Worm (Caenorhabditis elegans) whole organism, L2 larva: ENCODE data around the gene T06A10.2.
"Not testable (repeated sequence)": the region's sequence is repeated elsewhere in the genome, so short reads cannot be mapped to it uniquely, and the experiment has no call there.

Experiments used
- C34F6.9 ChIP-seq: fragments of 150-350 bp; optimal IDR thresholded peaks from 2 replicates; lab custom pipeline; 2014; ENCODE audit warnings: missing biosample characterization, missing genetic modification characterization
- F13H6.1 ChIP-seq: sonication (generic microtip); optimal IDR thresholded peaks from 2 replicates; lab custom pipeline; 2016; ENCODE audit warnings: missing genetic modification characterization, missing compliant biosample characterization
- R02D3.7 ChIP-seq: fragments of 150-350 bp; optimal IDR thresholded peaks from 2 replicates; lab custom pipeline; 2014; ENCODE audit warnings: missing biosample characterization, missing genetic modification characterization
- Y55F3AM.14 ChIP-seq: fragments of 200-800 bp; sonication (Bioruptor generic); optimal IDR thresholded peaks from 2 replicates; lab custom pipeline; 2018; ENCODE audit warnings: mild to moderate bottlenecking, missing genetic modification characterization, missing compliant biosample characterization
- ZK546.5 ChIP-seq: sonication (generic microtip); optimal IDR thresholded peaks from 2 replicates; lab custom pipeline; 2017; ENCODE audit warnings: missing biosample characterization, missing genetic modification characterization
- alr-1 ChIP-seq: fragments of 150-350 bp; optimal IDR thresholded peaks from 2 replicates; lab custom pipeline; 2014; ENCODE audit warnings: missing biosample characterization, missing genetic modification characterization
- aly-2 ChIP-seq: fragments of 150-350 bp; optimal IDR thresholded peaks from 2 replicates; lab custom pipeline; 2014; ENCODE audit warnings: missing biosample characterization, missing genetic modification characterization
- ama-1 ChIP-seq: fragments of 150-350 bp; optimal IDR thresholded peaks from 2 replicates; lab custom pipeline; 2018; ENCODE audit warnings: inconsistent platforms
- blmp-1 ChIP-seq: sonication (generic microtip); optimal IDR thresholded peaks from 2 replicates; lab custom pipeline; 2017; ENCODE audit warnings: missing genetic modification characterization, mild to moderate bottlenecking, missing compliant biosample characterization, antibody characterized with exemption, moderate library complexity; ENCODE audit not compliant: insufficient read depth
- ceh-16 ChIP-seq: fragments of 150-350 bp; optimal IDR thresholded peaks from 2 replicates; lab custom pipeline; 2014; ENCODE audit warnings: missing biosample characterization, missing genetic modification characterization
- crh-2 ChIP-seq: sonication (generic microtip); optimal IDR thresholded peaks from 2 replicates; lab custom pipeline; 2017; ENCODE audit warnings: missing biosample characterization, missing genetic modification characterization
- dmd-4 ChIP-seq: sonication (generic microtip); optimal IDR thresholded peaks from 2 replicates; lab custom pipeline; 2017; ENCODE audit warnings: missing biosample characterization, missing genetic modification characterization
- egl-27 ChIP-seq: sonication (generic microtip); optimal IDR thresholded peaks from 3 replicates; lab custom pipeline; 2017; ENCODE audit warnings: missing biosample characterization, missing genetic modification reagents, missing genetic modification characterization
- elt-1 ChIP-seq: fragments of 150-350 bp; optimal IDR thresholded peaks from 2 replicates; lab custom pipeline; 2014; ENCODE audit warnings: missing biosample characterization, missing genetic modification characterization
- elt-3 ChIP-seq: sonication (generic microtip); optimal IDR thresholded peaks from 2 replicates; lab custom pipeline; 2017; ENCODE audit warnings: missing biosample characterization, missing genetic modification characterization
- fos-1 ChIP-seq: fragments of 150-350 bp; optimal IDR thresholded peaks from 2 replicates; lab custom pipeline; 2014; ENCODE audit warnings: missing biosample characterization, missing genetic modification characterization
- gmeb-1 ChIP-seq: fragments of 150-350 bp; optimal IDR thresholded peaks from 2 replicates; lab custom pipeline; 2014; ENCODE audit warnings: missing biosample characterization, missing genetic modification characterization
- lin-11 ChIP-seq: fragments of 150-350 bp; sonication (generic microtip); optimal IDR thresholded peaks from 2 replicates; lab custom pipeline; 2014; ENCODE audit warnings: missing biosample characterization, missing genetic modification characterization, inconsistent platforms, mixed read lengths
- lin-13 ChIP-seq: fragments of 150-350 bp; optimal IDR thresholded peaks from 2 replicates; lab custom pipeline; 2014; ENCODE audit warnings: missing biosample characterization, missing genetic modification reagents, missing genetic modification characterization
- lin-39 ChIP-seq: fragments of 150-350 bp; optimal IDR thresholded peaks from 2 replicates; lab custom pipeline; 2014; ENCODE audit warnings: missing biosample characterization, missing genetic modification reagents, missing genetic modification characterization
- lsy-2 ChIP-seq, 2 experiments: fragments of 150-350 bp in 1 of 2; sonication (generic microtip) in 1 of 2; optimal IDR thresholded peaks; 2 replicates each; lab custom pipeline; 2014 to 2017; ENCODE audit warnings: missing biosample characterization in 2 of 2, missing genetic modification characterization in 2 of 2
- mab-5 ChIP-seq: fragments of 150-350 bp; optimal IDR thresholded peaks from 2 replicates; lab custom pipeline; 2014; ENCODE audit warnings: missing biosample characterization, missing genetic modification characterization
- mbf-1 ChIP-seq: sonication (generic microtip); optimal IDR thresholded peaks from 2 replicates; lab custom pipeline; 2017; ENCODE audit warnings: missing biosample characterization, missing genetic modification characterization
- mdl-1 ChIP-seq, 2 experiments: fragments of 150-350 bp in 1 of 2; sonication (generic microtip) in 1 of 2; optimal IDR thresholded peaks; 2 replicates each; lab custom pipeline; 2017; ENCODE audit warnings: missing biosample characterization in 2 of 2, missing genetic modification characterization in 2 of 2
- nhr-10 ChIP-seq: sonication (generic microtip); optimal IDR thresholded peaks from 2 replicates; lab custom pipeline; 2017; ENCODE audit warnings: missing biosample characterization, missing genetic modification characterization
- nhr-11 ChIP-seq: fragments of 150-350 bp; optimal IDR thresholded peaks from 2 replicates; lab custom pipeline; 2014; ENCODE audit warnings: missing biosample characterization, missing genetic modification characterization
- nhr-12 ChIP-seq: fragments of 150-350 bp; optimal IDR thresholded peaks from 2 replicates; lab custom pipeline; 2014; ENCODE audit warnings: missing biosample characterization, missing genetic modification characterization
- nhr-129 ChIP-seq: fragments of 150-350 bp; optimal IDR thresholded peaks from 2 replicates; lab custom pipeline; 2014; ENCODE audit warnings: missing biosample characterization, missing genetic modification characterization
- nhr-21 ChIP-seq: fragments of 150-350 bp; optimal IDR thresholded peaks from 2 replicates; lab custom pipeline; 2014; ENCODE audit warnings: missing biosample characterization, missing genetic modification characterization
- nhr-23 ChIP-seq: fragments of 150-350 bp; optimal IDR thresholded peaks from 2 replicates; lab custom pipeline; 2014; ENCODE audit warnings: missing biosample characterization, missing genetic modification reagents, missing genetic modification characterization
- nhr-237 ChIP-seq: fragments of 150-350 bp; optimal IDR thresholded peaks from 2 replicates; lab custom pipeline; 2014; ENCODE audit warnings: missing biosample characterization, missing genetic modification characterization
- nhr-25 ChIP-seq: fragments of 150-350 bp; sonication (generic microtip); optimal IDR thresholded peaks from 3 replicates; lab custom pipeline; 2014; ENCODE audit warnings: missing biosample characterization, missing genetic modification characterization
- nhr-6 ChIP-seq: fragments of 150-350 bp; optimal IDR thresholded peaks from 2 replicates; lab custom pipeline; 2014; ENCODE audit warnings: missing biosample characterization, missing genetic modification characterization
- nhr-77 ChIP-seq: fragments of 150-350 bp; optimal IDR thresholded peaks from 2 replicates; lab custom pipeline; 2014; ENCODE audit warnings: missing biosample characterization, missing genetic modification characterization
- peb-1 ChIP-seq: fragments of 150-350 bp; optimal IDR thresholded peaks from 2 replicates; lab custom pipeline; 2014; ENCODE audit warnings: missing biosample characterization, missing genetic modification characterization
- sem-4 ChIP-seq: fragments of 150-350 bp; optimal IDR thresholded peaks from 2 replicates; lab custom pipeline; 2014; ENCODE audit warnings: missing biosample characterization, missing genetic modification reagents, missing genetic modification characterization
- sma-3 ChIP-seq: sonication (generic microtip); optimal IDR thresholded peaks from 2 replicates; lab custom pipeline; 2016; ENCODE audit warnings: missing genetic modification reagents, missing genetic modification characterization, missing compliant biosample characterization
- sma-9 ChIP-seq, 2 experiments: fragments of 150-350 bp in 1 of 2; sonication (generic microtip) in 1 of 2; optimal IDR thresholded peaks; 2 replicates each; lab custom pipeline; 2014 to 2016; ENCODE audit warnings: missing genetic modification characterization in 2 of 2, mild to moderate bottlenecking in 1 of 2, missing biosample characterization in 1 of 2, missing compliant biosample characterization in 1 of 2, missing genetic modification reagents in 1 of 2, moderate library complexity in 1 of 2
- snpc-4 ChIP-seq: fragments of 150-350 bp; optimal IDR thresholded peaks from 2 replicates; lab custom pipeline; 2014; ENCODE audit warnings: missing biosample characterization, missing genetic modification characterization
- unc-55 ChIP-seq: fragments of 150-350 bp; sonication (generic microtip); optimal IDR thresholded peaks from 3 replicates; lab custom pipeline; 2014; ENCODE audit warnings: missing biosample characterization, missing genetic modification reagents, missing genetic modification characterization
- zag-1 ChIP-seq: fragments of 150-350 bp; optimal IDR thresholded peaks from 2 replicates; lab custom pipeline; 2014; ENCODE audit warnings: missing biosample characterization, missing genetic modification characterization
- ztf-1 ChIP-seq: fragments of 200-800 bp; sonication (Bioruptor generic); conservative IDR thresholded peaks from 2 replicates; pipeline ENCODE4 v1.3.6; 2022; ENCODE audit warnings: missing genetic modification characterization, missing compliant biosample characterization
- ztf-11 ChIP-seq: sonication (generic microtip); optimal IDR thresholded peaks from 2 replicates; lab custom pipeline; 2017; ENCODE audit warnings: missing biosample characterization, missing genetic modification characterization
- ztf-4 ChIP-seq: fragments of 150-350 bp; optimal IDR thresholded peaks from 2 replicates; lab custom pipeline; 2014; ENCODE audit warnings: missing biosample characterization, missing genetic modification characterization

T06A10.2 gene

ce11 chrIV:16895288-16895687 is at the start of gene T06A10.2:
Gene T06A10.2 (plus strand): TSS chrIV:16895588.
- TF ChIP-seq Y55F3AM.14 (GFP tag; lab: Kevin White, UChicago); nhr-237 (tag; lab: Kevin White, UChicago); fos-1 (tag; lab: Kevin White, UChicago): not testable (repeated sequence)

- TF ChIP-seq unc-55 (GFP tag; lab: Kevin White, UChicago) (no peak), dmd-4 (tag; lab: Kevin White, UChicago) (no peak), fos-1 (tag; lab: Kevin White, UChicago) (no peak), nhr-6 (no peak), mdl-1 (tag; optimal IDR thresholded peaks at IDR 0.05; lab: Kevin White, UChicago) (no peak), ztf-1 (no peak)
These were observed 40.6 kb upstream of the T06A10.2 start, which contains the start of gene map-2 for ce11 chrIV:16854790-16855189. Gene map-2 (minus strand): TSS chrIV:16854890.

ce11 chrIV:16860702-16861101 is 34.7 kb upstream of the T06A10.2 start:
- TF ChIP-seq zag-1 (no peak), mbf-1 (tag; lab: Kevin White, UChicago) (no peak), mab-5 (tag; lab: Kevin White, UChicago) (no peak), gmeb-1 (tag; lab: Kevin White, UChicago) (no peak), alr-1 (no peak), fos-1 (tag; lab: Kevin White, UChicago) (no peak), ZK546.5 (tag; lab: Kevin White, UChicago) (no peak), sma-3 (GFP tag; lab: Kevin White, UChicago) (no peak), dmd-4 (tag; lab: Kevin White, UChicago) (no peak), peb-1 (tag; lab: Kevin White, UChicago) (no peak), nhr-11 (tag; lab: Kevin White, UChicago) (no peak), nhr-21 (tag; lab: Kevin White, UChicago) (no peak), aly-2 (tag; lab: Kevin White, UChicago) (no peak), ceh-16 (no peak), nhr-10 (no peak), ama-1 (lab: Kevin White, UChicago) (no peak), elt-3 (tag; lab: Kevin White, UChicago) (no peak), R02D3.7 (no peak)

- TF ChIP-seq gmeb-1 (tag; lab: Kevin White, UChicago): peak; percentile 38
- peak; percentile 15 for TF ChIP-seq F13H6.1
- peak; percentile 77 for TF ChIP-seq unc-55 (GFP tag; lab: Kevin White, UChicago)
- TF ChIP-seq nhr-237 (tag; lab: Kevin White, UChicago): no peak
- no peak for TF ChIP-seq lin-39 (tag; lab: Kevin White, UChicago)
- no peak for TF ChIP-seq ceh-16
- no peak for TF ChIP-seq egl-27 (tag; lab: Kevin White, UChicago)
- no peak for TF ChIP-seq ztf-1
- no peak for TF ChIP-seq ama-1 (lab: Kevin White, UChicago)
- no peak for TF ChIP-seq ZK546.5 (tag; lab: Kevin White, UChicago)
- no peak for TF ChIP-seq dmd-4 (tag; lab: Kevin White, UChicago)
- no peak for TF ChIP-seq fos-1 (tag; lab: Kevin White, UChicago)
- peak; percentile 35 for TF ChIP-seq nhr-129 (tag; lab: Kevin White, UChicago)
- TF ChIP-seq snpc-4 (tag; lab: Kevin White, UChicago): no peak
- TF ChIP-seq elt-1 (tag; lab: Kevin White, UChicago): no peak
- peak; percentile 23 for TF ChIP-seq sem-4 (tag; lab: Kevin White, UChicago)
- TF ChIP-seq sma-9 (GFP tag; optimal IDR thresholded peaks at IDR 0.05; lab: Kevin White, UChicago): no peak
- no peak for TF ChIP-seq sma-9 (tag; optimal IDR thresholded peaks at IDR 0.05; lab: Kevin White, UChicago)
- TF ChIP-seq peb-1 (tag; lab: Kevin White, UChicago): no peak
- TF ChIP-seq nhr-77 (tag; lab: Kevin White, UChicago): no peak
- TF ChIP-seq alr-1: no peak
- no peak for TF ChIP-seq ztf-11 (tag; lab: Kevin White, UChicago)
- TF ChIP-seq nhr-11 (tag; lab: Kevin White, UChicago): no peak
- TF ChIP-seq elt-3 (tag; lab: Kevin White, UChicago): no peak
- TF ChIP-seq nhr-6: no peak
- TF ChIP-seq nhr-23 (tag; lab: Kevin White, UChicago): no peak
- no peak for TF ChIP-seq R02D3.7
- no peak for TF ChIP-seq zag-1
- TF ChIP-seq lsy-2 (tag; optimal IDR thresholded peaks at IDR 0.05; lab: Kevin White, UChicago): peak; percentile 28 to 62
- no peak for TF ChIP-seq nhr-21 (tag; lab: Kevin White, UChicago)
- TF ChIP-seq lin-11 (tag; lab: Kevin White, UChicago): peak; percentile 15
- peak; percentile 62 for TF ChIP-seq C34F6.9 (tag; lab: Kevin White, UChicago)
- peak; percentile 13 for TF ChIP-seq crh-2 (tag; lab: Kevin White, UChicago)
- no peak for TF ChIP-seq blmp-1 (tag; lab: Kevin White, UChicago)
- no peak for TF ChIP-seq mab-5 (tag; lab: Kevin White, UChicago)
- no peak for TF ChIP-seq Y55F3AM.14 (GFP tag; lab: Kevin White, UChicago)
- TF ChIP-seq nhr-12 (tag; lab: Kevin White, UChicago): no peak
- no peak for TF ChIP-seq ztf-4
- peak; percentile 48 for TF ChIP-seq nhr-25 (tag; lab: Kevin White, UChicago)
- no peak for TF ChIP-seq nhr-10
- TF ChIP-seq sma-3 (GFP tag; lab: Kevin White, UChicago): peak; percentile 43
- TF ChIP-seq lin-13 (GFP tag; lab: Kevin White, UChicago): peak; percentile 52
- no peak for TF ChIP-seq aly-2 (tag; lab: Kevin White, UChicago)
These were observed 31.9 kb upstream of the T06A10.2 start, which contains the start of the genes mel-46 and lsy-13 for ce11 chrIV:16863431-16863895. Gene mel-46 (minus strand): TSS chrIV:16863481. Gene lsy-13 (plus strand): TSS chrIV:16863870.
